Fruit fly (Drosophila melanogaster) whole organism, embryonic: ENCODE results near the gene sing.

Source experiments
- Adf1 ChIP-seq: fragments of 200-800 bp; sonication (Bioruptor generic); IDR thresholded peaks from 2 replicates; pipeline ENCODE4 v1.3.6; 2022; ENCODE audit warnings: missing biosample characterization, missing genetic modification characterization
- Antp ChIP-seq: fragments of 200-800 bp; sonication (Bioruptor generic); optimal IDR thresholded peaks from 3 replicates; lab custom pipeline; 2016; ENCODE audit warnings: missing biosample characterization, missing genetic modification characterization
- CG10209 ChIP-seq: fragments of 200-800 bp; sonication (Bioruptor generic); optimal IDR thresholded peaks from 3 replicates; lab custom pipeline; 2017; ENCODE audit warnings: missing biosample characterization, mild to moderate bottlenecking, missing genetic modification characterization, missing genetic modification reagents
- CG10462 ChIP-seq: fragments of 200-800 bp; sonication (Bioruptor generic); optimal IDR thresholded peaks from 2 replicates; lab custom pipeline; 2016; ENCODE audit warnings: missing biosample characterization, missing genetic modification characterization
- CG13424 ChIP-seq: fragments of 200-800 bp; sonication (Bioruptor generic); optimal IDR thresholded peaks from 2 replicates; lab custom pipeline; 2019; ENCODE audit warnings: missing biosample characterization, mild to moderate bottlenecking, missing genetic modification characterization, moderate library complexity
- CG13624 ChIP-seq: fragments of 200-800 bp; sonication (Bioruptor generic); optimal IDR thresholded peaks from 2 replicates; lab custom pipeline; 2016; ENCODE audit warnings: missing biosample characterization, missing genetic modification characterization
- CG15269 ChIP-seq: fragments of 200-800 bp; sonication (Bioruptor generic); optimal IDR thresholded peaks from 2 replicates; lab custom pipeline; 2018; ENCODE audit warnings: missing biosample characterization, mild to moderate bottlenecking, missing genetic modification characterization, moderate library complexity
- CG17568 ChIP-seq: fragments of 200-800 bp; sonication (Bioruptor generic); optimal IDR thresholded peaks from 2 replicates; lab custom pipeline; 2018; ENCODE audit warnings: missing biosample characterization, mild to moderate bottlenecking, missing genetic modification characterization, moderate library complexity
- CG17612 ChIP-seq: fragments of 200-800 bp; sonication (Bioruptor generic); IDR thresholded peaks from 2 replicates; pipeline ENCODE4 v1.3.6; 2022; ENCODE audit warnings: missing biosample characterization, missing genetic modification characterization
- CG17912 ChIP-seq: fragments of 200-800 bp; sonication (Bioruptor generic); optimal IDR thresholded peaks from 2 replicates; lab custom pipeline; 2018; ENCODE audit warnings: missing biosample characterization, mild to moderate bottlenecking, missing genetic modification characterization
- CG1792 ChIP-seq: fragments of 200-800 bp; sonication (Bioruptor generic); optimal IDR thresholded peaks from 2 replicates; lab custom pipeline; 2016; ENCODE audit warnings: missing biosample characterization, missing genetic modification characterization
- CG32772 ChIP-seq: fragments of 200-800 bp; sonication (Bioruptor generic); IDR thresholded peaks from 2 replicates; pipeline ENCODE4 v1.3.6; 2022; ENCODE audit warnings: missing biosample characterization, missing genetic modification characterization
- CG5245 ChIP-seq: fragments of 200-800 bp; sonication (Bioruptor generic); optimal IDR thresholded peaks from 3 replicates; lab custom pipeline; 2016; ENCODE audit warnings: missing biosample characterization, missing genetic modification characterization
- CG6854 ChIP-seq: fragments of 200-800 bp; sonication (Bioruptor generic); optimal IDR thresholded peaks from 3 replicates; lab custom pipeline; 2017; ENCODE audit warnings: missing biosample characterization, mild to moderate bottlenecking, missing genetic modification characterization
- CG7372 ChIP-seq: fragments of 200-800 bp; sonication (Bioruptor generic); IDR thresholded peaks from 2 replicates; pipeline ENCODE4 v1.3.6; 2022; ENCODE audit warnings: missing biosample characterization, missing genetic modification characterization
- CG9727 ChIP-seq: fragments of 200-800 bp; sonication (Bioruptor generic); optimal IDR thresholded peaks from 3 replicates; lab custom pipeline; 2017; ENCODE audit warnings: missing biosample characterization, mild to moderate bottlenecking, missing genetic modification characterization
- CTCF ChIP-seq: fragments of 200-800 bp; sonication (Bioruptor generic); optimal IDR thresholded peaks from 2 replicates; lab custom pipeline; 2017; ENCODE audit warnings: missing biosample characterization, mild to moderate bottlenecking, missing genetic modification characterization, moderate library complexity
- E2f1 ChIP-seq: fragments of 200-800 bp; sonication (Bioruptor generic); IDR thresholded peaks from 2 replicates; pipeline ENCODE4 v1.3.6; 2022; ENCODE audit warnings: missing biosample characterization, missing genetic modification characterization
- GATAe ChIP-seq: fragments of 200-800 bp; sonication (Bioruptor generic); conservative IDR thresholded peaks from 2 replicates; pipeline ENCODE4 v1.3.6; 2022; ENCODE audit warnings: missing biosample characterization, missing genetic modification characterization
- H15 ChIP-seq: fragments of 200-800 bp; sonication (Bioruptor generic); IDR thresholded peaks from 3 replicates; pipeline ENCODE4 v1.3.6; 2022; ENCODE audit warnings: missing biosample characterization, missing genetic modification characterization
- HHEX ChIP-seq: fragments of 200-800 bp; sonication (Bioruptor generic); optimal IDR thresholded peaks from 3 replicates; lab custom pipeline; 2017; ENCODE audit warnings: missing biosample characterization, mild to moderate bottlenecking, missing genetic modification characterization, missing genetic modification reagents
- HLH3B ChIP-seq: fragments of 200-800 bp; sonication (Bioruptor generic); IDR thresholded peaks from 2 replicates; pipeline ENCODE4 v1.3.6; 2022; ENCODE audit warnings: missing biosample characterization, missing genetic modification characterization
- Hmr ChIP-seq: fragments of 200-800 bp; sonication (Bioruptor generic); optimal IDR thresholded peaks from 3 replicates; lab custom pipeline; 2017; ENCODE audit warnings: mild to moderate bottlenecking, missing biosample characterization, missing genetic modification reagents, missing genetic modification characterization
- Hsf ChIP-seq: fragments of 200-800 bp; sonication (Bioruptor generic); optimal IDR thresholded peaks from 3 replicates; lab custom pipeline; 2016; ENCODE audit warnings: missing biosample characterization, missing genetic modification characterization
- Lim3 ChIP-seq: fragments of 200-800 bp; sonication (Bioruptor generic); IDR thresholded peaks from 2 replicates; pipeline ENCODE4 v1.3.6; 2022; ENCODE audit warnings: missing biosample characterization, missing genetic modification characterization
- Rfx ChIP-seq: fragments of 200-800 bp; sonication (Bioruptor generic); IDR thresholded peaks from 2 replicates; pipeline ENCODE4 v1.3.6; 2022; ENCODE audit warnings: missing biosample characterization, missing genetic modification characterization
- Six4 ChIP-seq: fragments of 200-800 bp; sonication (Bioruptor generic); optimal IDR thresholded peaks from 2 replicates; lab custom pipeline; 2016; ENCODE audit warnings: missing biosample characterization, missing genetic modification characterization
- Spps ChIP-seq: fragments of 200-800 bp; sonication (Bioruptor generic); optimal IDR thresholded peaks from 2 replicates; lab custom pipeline; 2018; ENCODE audit warnings: missing biosample characterization, mild to moderate bottlenecking, missing genetic modification characterization
- Sry-δ ChIP-seq: fragments of 200-800 bp; sonication (Bioruptor generic); optimal IDR thresholded peaks from 2 replicates; lab custom pipeline; 2016; ENCODE audit warnings: missing biosample characterization, missing genetic modification characterization
- Xrp1 ChIP-seq: fragments of 200-800 bp; sonication (Bioruptor generic); IDR thresholded peaks from 2 replicates; pipeline ENCODE4 v1.3.6; 2022; ENCODE audit warnings: missing biosample characterization, missing genetic modification characterization
- ara ChIP-seq: fragments of 200-800 bp; sonication (Bioruptor generic); IDR thresholded peaks from 2 replicates; pipeline ENCODE4 v1.3.6; 2022; ENCODE audit warnings: missing biosample characterization, missing genetic modification characterization
- chm ChIP-seq: fragments of 200-800 bp; sonication (Bioruptor generic); IDR thresholded peaks from 2 replicates; pipeline ENCODE4 v1.3.6; 2022; ENCODE audit warnings: missing biosample characterization, missing genetic modification characterization
- croc ChIP-seq: fragments of 200-800 bp; sonication (Bioruptor generic); conservative IDR thresholded peaks from 3 replicates; pipeline ENCODE4 v1.3.6; 2022; ENCODE audit warnings: missing biosample characterization, missing genetic modification characterization
- dysf ChIP-seq: fragments of 200-800 bp; sonication (Bioruptor generic); IDR thresholded peaks from 3 replicates; pipeline ENCODE4 v1.3.6; 2022; ENCODE audit warnings: missing biosample characterization, missing genetic modification characterization
- emc ChIP-seq: fragments of 200-800 bp; sonication (Bioruptor generic); optimal IDR thresholded peaks from 2 replicates; lab custom pipeline; 2016; ENCODE audit warnings: missing biosample characterization, missing genetic modification characterization
- gce ChIP-seq: fragments of 200-800 bp; sonication (Bioruptor generic); IDR thresholded peaks from 3 replicates; pipeline ENCODE4 v1.3.6; 2022; ENCODE audit warnings: missing biosample characterization, missing genetic modification characterization
- gt ChIP-seq: fragments of 200-800 bp; sonication (Bioruptor generic); IDR thresholded peaks from 2 replicates; pipeline ENCODE4 v1.3.6; 2022; ENCODE audit warnings: missing biosample characterization, missing genetic modification characterization
- maf-S ChIP-seq: fragments of 200-800 bp; sonication (Bioruptor generic); optimal IDR thresholded peaks from 2 replicates; lab custom pipeline; 2016; ENCODE audit warnings: missing biosample characterization, missing genetic modification characterization
- nmo ChIP-seq: fragments of 200-800 bp; sonication (Bioruptor generic); optimal IDR thresholded peaks from 2 replicates; lab custom pipeline; 2018; ENCODE audit warnings: missing biosample characterization, mild to moderate bottlenecking, missing genetic modification characterization, moderate library complexity
- pzg ChIP-seq: fragments of 200-800 bp; sonication (Bioruptor generic); optimal IDR thresholded peaks from 3 replicates; lab custom pipeline; 2018; ENCODE audit warnings: missing biosample characterization, mild to moderate bottlenecking, missing genetic modification characterization, moderate library complexity
- row ChIP-seq: fragments of 200-800 bp; sonication (Bioruptor generic); IDR thresholded peaks from 3 replicates; pipeline ENCODE4 v1.3.6; 2022; ENCODE audit warnings: missing biosample characterization, missing genetic modification characterization
- scrt ChIP-seq: fragments of 200-800 bp; sonication (Bioruptor generic); optimal IDR thresholded peaks from 2 replicates; lab custom pipeline; 2018; ENCODE audit warnings: missing biosample characterization, mild to moderate bottlenecking, missing genetic modification characterization, moderate library complexity
- sens-2 ChIP-seq: fragments of 200-800 bp; sonication (Bioruptor generic); IDR thresholded peaks from 2 replicates; pipeline ENCODE4 v1.3.6; 2022; ENCODE audit warnings: missing biosample characterization, missing genetic modification characterization
- sna ChIP-seq: fragments of 200-800 bp; sonication (Bioruptor generic); IDR thresholded peaks from 2 replicates; pipeline ENCODE4 v1.3.6; 2022; ENCODE audit warnings: missing biosample characterization, missing genetic modification characterization; ENCODE audit not compliant: partially characterized antibody
- sob ChIP-seq: fragments of 200-800 bp; sonication (Bioruptor generic); IDR thresholded peaks from 2 replicates; pipeline ENCODE4 v1.3.6; 2022; ENCODE audit warnings: missing biosample characterization, missing genetic modification characterization
- sqz ChIP-seq: fragments of 200-800 bp; sonication (Bioruptor generic); optimal IDR thresholded peaks from 3 replicates; lab custom pipeline; 2018; ENCODE audit warnings: missing biosample characterization, mild to moderate bottlenecking, missing genetic modification characterization
- usp ChIP-seq: fragments of >200 bp; optimal IDR thresholded peaks from 2 replicates; lab custom pipeline; 2017; ENCODE audit warnings: missing biosample characterization, missing genetic modification characterization
- wdn ChIP-seq: fragments of 200-800 bp; sonication (Bioruptor generic); IDR thresholded peaks from 2 replicates; pipeline ENCODE4 v1.3.6; 2022; ENCODE audit warnings: missing biosample characterization, missing genetic modification characterization
- z ChIP-seq: fragments of 200-800 bp; sonication (Bioruptor generic); IDR thresholded peaks from 3 replicates; pipeline ENCODE4 v1.3.6; 2022; ENCODE audit warnings: missing biosample characterization, missing genetic modification characterization
- zfh2 ChIP-seq: fragments of 200-800 bp; sonication (Bioruptor generic); optimal IDR thresholded peaks from 2 replicates; lab custom pipeline; 2016; ENCODE audit warnings: missing biosample characterization, missing genetic modification characterization

The sing gene

dm6 chrX:16637594-16638485, 41.3 kb upstream of the sing start, which contains the start of gene RpS19a (continued):
- TF ChIP-seq Spps (tag; lab: Kevin White, UChicago) (peak; percentile 8), row (peak; percentile 24; the same call in 1 of the 3 replicates), CG15269 (tag; lab: Kevin White, UChicago) (peak; percentile 74), CG17612 (peak; percentile 27; the same call in 1 of the 2 replicates), CTCF (peak; percentile 77), zfh2 (GFP tag; lab: Kevin White, UChicago) (peak; percentile 23), gt (GFP tag; lab: Robert Waterston, UW) (0 out of 2 replicates have a peak, but pooled peaks have one; percentile 18), H15 (GFP tag; lab: Robert Waterston, UW) (peak; percentile 67; the same call in 2 of the 3 replicates), CG6854 (GFP tag; lab: Kevin White, UChicago) (peak; percentile 80), ara (peak; percentile 77), sob (GFP tag; lab: Robert Waterston, UW) (peak; percentile 73), sqz (GFP tag; lab: Kevin White, UChicago) (peak; percentile 87), nmo (peak; percentile 49), CG13624 (peak; percentile 27), z (GFP tag; lab: Robert Waterston, UW) (no peak), Hmr (GFP tag; lab: Kevin White, UChicago) (peak; percentile 88), emc (no peak), CG13424 (tag; lab: Kevin White, UChicago) (peak; percentile 53), Lim3 (no peak), Hsf (GFP tag; lab: Kevin White, UChicago) (peak; percentile 30), dysf (GFP tag; lab: Robert Waterston, UW) (peak; percentile 67), CG5245 (GFP tag; lab: Kevin White, UChicago) (peak; percentile 27), sna (GFP tag; lab: Robert Waterston, UW) (no peak), Sry-δ (GFP tag; lab: Kevin White, UChicago) (peak; percentile 72), Xrp1 (no peak), Rfx (GFP tag; lab: Robert Waterston, UW) (peak; percentile 87), sens-2 (GFP tag; lab: Robert Waterston, UW) (peak; percentile 81), Six4 (GFP tag; lab: Kevin White, UChicago) (no peak), usp (GFP tag; lab: Kevin White, UChicago) (no peak), CG17568 (peak; percentile 92), scrt (peak; percentile 77), CG1792 (no peak), CG7372 (GFP tag; lab: Robert Waterston, UW) (peak; percentile 60; the same call in 1 of the 2 replicates), GATAe (GFP tag; lab: Robert Waterston, UW) (no peak; the same call in 1 of the 2 replicates), maf-S (GFP tag; lab: Kevin White, UChicago) (no peak), gce (GFP tag; lab: Robert Waterston, UW) (peak; percentile 84), Adf1 (no peak), CG10209 (GFP tag; lab: Kevin White, UChicago) (peak; percentile 78), Antp (GFP tag; lab: Kevin White, UChicago) (no peak), CG9727 (peak; percentile 90), croc (GFP tag; lab: Robert Waterston, UW) (peak; percentile 34; the same call in 2 of the 3 replicates), CG32772 (GFP tag; lab: Robert Waterston, UW) (peak; percentile 33; the same call in 1 of the 2 replicates), E2f1 (GFP tag; lab: Robert Waterston, UW) (peak; percentile 61), pzg (GFP tag; lab: Kevin White, UChicago) (no peak), HLH3B (GFP tag; lab: Robert Waterston, UW) (peak; percentile 56), CG10462 (GFP tag; lab: Kevin White, UChicago) (no peak), CG17912 (peak; percentile 94), chm (GFP tag; lab: Robert Waterston, UW) (peak; percentile 88), wdn (GFP tag; lab: Robert Waterston, UW) (peak; percentile 57), HHEX (peak; percentile 91)
